Worm (Caenorhabditis elegans) whole organism, L2 larva: ENCODE data around the gene Y57G11B.5.

Source experiments
- R02D3.7 ChIP-seq: fragments of 150-350 bp; optimal IDR thresholded peaks from 2 replicates; lab custom pipeline; 2014; ENCODE audit warnings: missing biosample characterization, missing genetic modification characterization
- ama-1 ChIP-seq: fragments of 150-350 bp; optimal IDR thresholded peaks from 2 replicates; lab custom pipeline; 2018; ENCODE audit warnings: inconsistent platforms
- elt-1 ChIP-seq: fragments of 150-350 bp; optimal IDR thresholded peaks from 2 replicates; lab custom pipeline; 2014; ENCODE audit warnings: missing biosample characterization, missing genetic modification characterization
- gmeb-1 ChIP-seq: fragments of 150-350 bp; optimal IDR thresholded peaks from 2 replicates; lab custom pipeline; 2014; ENCODE audit warnings: missing biosample characterization, missing genetic modification characterization
- mdl-1 ChIP-seq, 2 experiments: fragments of 150-350 bp in 1 of 2; sonication (generic microtip) in 1 of 2; optimal IDR thresholded peaks; 2 replicates each; lab custom pipeline; 2017; ENCODE audit warnings: missing biosample characterization in 2 of 2, missing genetic modification characterization in 2 of 2
- nhr-11 ChIP-seq: fragments of 150-350 bp; optimal IDR thresholded peaks from 2 replicates; lab custom pipeline; 2014; ENCODE audit warnings: missing biosample characterization, missing genetic modification characterization
- nhr-237 ChIP-seq: fragments of 150-350 bp; optimal IDR thresholded peaks from 2 replicates; lab custom pipeline; 2014; ENCODE audit warnings: missing biosample characterization, missing genetic modification characterization
- unc-62 ChIP-seq: fragments of 150-350 bp; optimal IDR thresholded peaks from 2 replicates; lab custom pipeline; 2014; ENCODE audit warnings: missing biosample characterization, missing genetic modification reagents, missing genetic modification characterization

ce11 chrIV:14599321-14599720 lies 24.7 kb downstream of the Y57G11B.5 start:
- TF ChIP-seq gmeb-1 (tag; lab: Kevin White, UChicago) (no peak), nhr-237 (tag; lab: Kevin White, UChicago) (no peak), R02D3.7 (tag; lab: Kevin White, UChicago) (no peak), nhr-11 (tag; lab: Kevin White, UChicago) (no peak), unc-62 (no peak), mdl-1 (tag; optimal IDR thresholded peaks at IDR 0.05; lab: Kevin White, UChicago) (no peak), ama-1 (no peak), elt-1 (no peak)
